Worm (Caenorhabditis elegans) whole organism, L4 larva: ENCODE results near the gene C17H12.10.

Source experiments
- R02D3.7 ChIP-seq: fragments of 150-350 bp; sonication (generic microtip); optimal IDR thresholded peaks from 3 replicates; lab custom pipeline; 2014; ENCODE audit warnings: missing biosample characterization, missing genetic modification characterization
- ZK337.2 ChIP-seq: fragments of 200-800 bp; sonication (Bioruptor generic); IDR thresholded peaks from 2 replicates; pipeline ENCODE4 v1.3.6; 2022; ENCODE audit warnings: missing genetic modification reagents, missing genetic modification characterization, missing compliant biosample characterization
- ZK546.5 ChIP-seq, 2 experiments: sonication (generic microtip); optimal IDR thresholded peaks; 2 replicates each; lab custom pipeline; 2017; ENCODE audit warnings: missing biosample characterization in 2 of 2, missing genetic modification characterization in 2 of 2
- daf-12 ChIP-seq: fragments of 150-350 bp; optimal IDR thresholded peaks from 2 replicates; lab custom pipeline; 2014; ENCODE audit warnings: missing biosample characterization, missing genetic modification reagents, missing genetic modification characterization
- dmd-8 ChIP-seq: fragments of 200-800 bp; sonication (Bioruptor generic); IDR thresholded peaks from 2 replicates; pipeline ENCODE4 v1.3.6; 2022; ENCODE audit warnings: missing genetic modification characterization, missing compliant biosample characterization
- fkh-10 ChIP-seq: fragments of 150-350 bp; optimal IDR thresholded peaks from 2 replicates; lab custom pipeline; 2014; ENCODE audit warnings: missing biosample characterization, missing genetic modification reagents, missing genetic modification characterization
- hif-1 ChIP-seq, 2 experiments: sonication (generic microtip); optimal IDR thresholded peaks; 2 replicates each; lab custom pipeline; 2016 to 2017; ENCODE audit warnings: missing compliant biosample characterization in 2 of 2, missing genetic modification characterization in 2 of 2, missing genetic modification reagents in 2 of 2, missing genotype in 2 of 2, mild to moderate bottlenecking in 1 of 2
- lin-29 ChIP-seq: fragments of 200-800 bp; sonication (Bioruptor generic); IDR thresholded peaks from 2 replicates; pipeline ENCODE4 v1.3.6; 2022; ENCODE audit warnings: missing genetic modification reagents, missing genetic modification characterization, missing compliant biosample characterization
- lin-39 ChIP-seq: fragments of 150-350 bp; optimal IDR thresholded peaks from 2 replicates; lab custom pipeline; 2014; ENCODE audit warnings: missing biosample characterization, missing genetic modification reagents, missing genetic modification characterization
- lsy-2 ChIP-seq, 2 experiments: fragments of 150-350 bp in 1 of 2; sonication (generic microtip) in 1 of 2; optimal IDR thresholded peaks; 2 replicates each; lab custom pipeline; 2014 to 2017; ENCODE audit warnings: missing biosample characterization in 2 of 2, missing genetic modification characterization in 2 of 2
- mep-1 ChIP-seq: fragments of 150-350 bp; sonication (generic microtip); optimal IDR thresholded peaks from 3 replicates; lab custom pipeline; 2014; ENCODE audit warnings: missing biosample characterization, missing genetic modification characterization
- nhr-6 ChIP-seq: fragments of 150-350 bp; optimal IDR thresholded peaks from 2 replicates; lab custom pipeline; 2014; ENCODE audit warnings: missing biosample characterization, missing genetic modification characterization
- ztf-7 ChIP-seq: fragments of 150-350 bp; optimal IDR thresholded peaks from 2 replicates; lab custom pipeline; 2014; ENCODE audit warnings: missing biosample characterization, missing genetic modification characterization

DNA sequence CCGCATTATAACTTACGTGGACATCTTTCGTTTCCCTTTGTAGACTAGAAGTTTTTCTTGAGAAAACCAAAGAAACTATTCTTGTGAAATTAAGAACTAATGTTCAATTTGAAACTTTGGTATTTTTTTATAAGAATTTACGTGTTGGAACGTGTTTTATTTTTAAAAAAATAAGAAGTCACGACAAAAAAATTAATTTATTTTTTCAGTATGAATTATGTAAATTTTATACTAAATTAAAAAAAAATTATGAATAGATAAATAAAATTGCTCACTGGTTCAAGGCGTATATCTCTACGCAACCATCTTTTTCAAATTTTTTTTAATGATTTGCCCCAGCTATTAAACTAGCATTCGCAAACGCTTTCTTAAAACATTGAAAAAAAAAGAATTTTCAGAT lies 11.0 kb downstream of the C17H12.10 start, which contains the start of gene C17H12.5:
- TF ChIP-seq fkh-10 (GFP tag; lab: Kevin White, UChicago) (no peak), R02D3.7 (tag; lab: Kevin White, UChicago) (no peak), nhr-6 (no peak), ztf-7 (tag; lab: Kevin White, UChicago) (no peak), lin-29 (no peak), mep-1 (tag; lab: Kevin White, UChicago) (no peak), daf-12 (tag; lab: Kevin White, UChicago) (no peak), ZK337.2 (GFP tag; lab: Robert Waterston, UW) (no peak), ZK546.5 (tag; optimal IDR thresholded peaks at IDR 0.05; lab: Kevin White, UChicago) (no peak), hif-1 (tag; optimal IDR thresholded peaks at IDR 0.05; lab: Kevin White, UChicago) (no peak), dmd-8 (GFP tag; lab: Robert Waterston, UW) (no peak), lin-39 (tag; lab: Kevin White, UChicago) (no peak), lsy-2 (tag; optimal IDR thresholded peaks at IDR 0.05; lab: Kevin White, UChicago) (no peak)
